Fruit fly (Drosophila melanogaster): Measurements from ENCODE around the gene CG34367.
A peak's percentile ranks its signal among the peaks of the same experiment; 100 is the strongest.

The CG34367 gene

DNA sequence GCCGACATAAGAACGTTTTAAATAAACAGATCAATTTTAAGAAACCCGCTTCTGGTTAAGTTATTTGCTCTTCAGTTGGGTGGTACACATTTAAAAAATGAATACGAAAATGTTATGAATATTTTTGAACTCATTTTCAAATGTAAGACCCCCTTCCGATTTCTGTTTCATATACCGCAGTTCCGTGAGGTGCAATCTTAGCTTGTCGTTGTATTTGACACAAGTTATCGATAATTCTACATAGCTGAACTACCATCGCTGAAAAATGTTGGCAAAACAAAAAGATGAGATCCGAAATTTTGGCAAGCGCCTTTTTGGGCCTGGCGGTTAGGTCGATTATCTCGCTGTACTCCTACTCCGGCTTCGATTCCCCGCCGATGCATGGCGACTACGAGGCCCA, 26.2 kb upstream of the CG34367 start, which contains the start of gene gny:
gny (plus strand) TSS at position 239 of the 400 bp plus-strand sequence.
- TF ChIP-seq CG12155 (GFP tag; optimal IDR thresholded peaks at IDR 0.05): no peak
- TF ChIP-seq CG11504 (tag; optimal IDR thresholded peaks at IDR 0.05): no peak
- TF ChIP-seq stwl (tag; optimal IDR thresholded peaks at IDR 0.05): peak; percentile 42
- peak; percentile 20 for TF ChIP-seq CoRest (tag; optimal IDR thresholded peaks at IDR 0.05)
- TF ChIP-seq trem (tag; optimal IDR thresholded peaks at IDR 0.05): peak; percentile 24
- no peak for TF ChIP-seq CG15601 (tag; optimal IDR thresholded peaks at IDR 0.05)
- TF ChIP-seq CG1603 (tag; optimal IDR thresholded peaks at IDR 0.05): peak; percentile 100
- TF ChIP-seq Scr (GFP tag; IDR thresholded peaks at IDR 0.05; ENCODE audit: partially characterized antibody): peak; percentile 29
- 0 out of 2 replicates have a peak, but pooled peaks have one; percentile 31 for TF ChIP-seq unc-4 (GFP tag; IDR thresholded peaks at IDR 0.05; ENCODE audit: partially characterized antibody)
- TF ChIP-seq mirr (GFP tag; optimal IDR thresholded peaks at IDR 0.05): no peak
- TF ChIP-seq CG2116 (GFP tag; optimal IDR thresholded peaks at IDR 0.05): peak; percentile 35
- TF ChIP-seq sqz (GFP tag; optimal IDR thresholded peaks at IDR 0.05): no peak
- TF ChIP-seq HLH54F (GFP tag; optimal IDR thresholded peaks at IDR 0.05): no peak
- TF ChIP-seq CG4424 (GFP tag; optimal IDR thresholded peaks at IDR 0.05): no peak
- peak; percentile 70 for TF ChIP-seq sug (tag; optimal IDR thresholded peaks at IDR 0.05)
- TF ChIP-seq Hsf (GFP tag; optimal IDR thresholded peaks at IDR 0.05): no peak
- peak; percentile 47 for TF ChIP-seq CG4617 (GFP tag; optimal IDR thresholded peaks at IDR 0.05; ENCODE audit: borderline replicate concordance)
- TF ChIP-seq TFAM (GFP tag; optimal IDR thresholded peaks at IDR 0.05): no peak
- TF ChIP-seq row (GFP tag; IDR thresholded peaks at IDR 0.05): peak; percentile 26; the same call in 1 of the 3 replicates
- TF ChIP-seq ssp (GFP tag; IDR thresholded peaks at IDR 0.05): no peak
- peak; percentile 97 for TF ChIP-seq pfk (GFP tag; optimal IDR thresholded peaks at IDR 0.05)
- peak; percentile 39; the same call in 2 of the 3 replicates for TF ChIP-seq CG16813 (GFP tag; IDR thresholded peaks at IDR 0.05; ENCODE audit: partially characterized antibody)
- TF ChIP-seq CG30020 (tag; optimal IDR thresholded peaks at IDR 0.05): peak; percentile 97
- no peak for TF ChIP-seq run (tag; optimal IDR thresholded peaks at IDR 0.05)
- TF ChIP-seq CG12942 (GFP tag; optimal IDR thresholded peaks at IDR 0.05): no peak
- peak; percentile 38; the same call in 1 of the 2 replicates for TF ChIP-seq Bgb (GFP tag; IDR thresholded peaks at IDR 0.05; ENCODE audit: partially characterized antibody)
- TF ChIP-seq E2f2 (GFP tag; IDR thresholded peaks at IDR 0.05): peak; percentile 77
- 0 out of 4 replicates have a peak, but pooled peaks have one; percentile 25 for TF ChIP-seq chinmo (GFP tag; IDR thresholded peaks at IDR 0.05; ENCODE audit: partially characterized antibody)
- peak; percentile 19 for TF ChIP-seq gfzf (GFP tag; optimal IDR thresholded peaks at IDR 0.05)
- TF ChIP-seq Adf1 (GFP tag; IDR thresholded peaks at IDR 0.05): no peak
- peak; percentile 2 for TF ChIP-seq Sin3A (optimal IDR thresholded peaks at IDR 0.05)
- TF ChIP-seq kay (GFP tag; optimal IDR thresholded peaks at IDR 0.05): no peak
- no peak for TF ChIP-seq sens-2 (GFP tag; IDR thresholded peaks at IDR 0.05)
- peak; percentile 88 for TF ChIP-seq MBD-R2 (GFP tag; IDR thresholded peaks at IDR 0.05)
- peak; percentile 40 for TF ChIP-seq YL-1 (GFP tag; optimal IDR thresholded peaks at IDR 0.05)
- no peak for TF ChIP-seq Dek (tag; optimal IDR thresholded peaks at IDR 0.05)
- TF ChIP-seq Rx (GFP tag; IDR thresholded peaks at IDR 0.05): no peak
- peak; percentile 15 for TF ChIP-seq Lhr (GFP tag; optimal IDR thresholded peaks at IDR 0.05)
- peak; percentile 49; the same call in 2 of the 3 replicates for TF ChIP-seq HLH4C (GFP tag; IDR thresholded peaks at IDR 0.05; ENCODE audit: partially characterized antibody)
- TF ChIP-seq Ets97D (GFP tag; optimal IDR thresholded peaks at IDR 0.05): peak; percentile 26
- TF ChIP-seq CG17802 (tag; optimal IDR thresholded peaks at IDR 0.05): peak; percentile 37
- no peak for TF ChIP-seq CG8290 (GFP tag; optimal IDR thresholded peaks at IDR 0.05)
- TF ChIP-seq CG8290 (tag; optimal IDR thresholded peaks at IDR 0.05): peak in 1 of 2 experiments; percentile 61
- peak; percentile 32 for TF ChIP-seq HmgZ (tag; optimal IDR thresholded peaks at IDR 0.05)
- peak; percentile 81 for TF ChIP-seq pzg (GFP tag; optimal IDR thresholded peaks at IDR 0.05)
- TF ChIP-seq Sry-δ (GFP tag; optimal IDR thresholded peaks at IDR 0.05): peak; percentile 87
- peak; percentile 85 for TF ChIP-seq Dref (GFP tag; IDR thresholded peaks at IDR 0.05)
- peak; percentile 11 for TF ChIP-seq CG9797 (GFP tag; optimal IDR thresholded peaks at IDR 0.05)
- no peak for TF ChIP-seq CG6254 (GFP tag; optimal IDR thresholded peaks at IDR 0.05)
- TF ChIP-seq twi (tag; optimal IDR thresholded peaks at IDR 0.05): no peak
- TF ChIP-seq Myb (GFP tag; optimal IDR thresholded peaks at IDR 0.05): peak; percentile 82

All from whole organism, embryonic.